Worm (Caenorhabditis elegans) whole organism, L4 larva: Measurements from ENCODE around the gene T24D3.2.
A peak's percentile ranks its signal among the peaks of the same experiment; 100 is the strongest.

Source experiments
- T26A8.4 ChIP-seq: fragments of 200-800 bp; sonication (Bioruptor generic); IDR thresholded peaks from 2 replicates; pipeline ENCODE4 v1.3.6; 2022; ENCODE audit warnings: missing genetic modification characterization, missing compliant biosample characterization
- ZK546.5 ChIP-seq, 2 experiments: sonication (generic microtip); optimal IDR thresholded peaks; 2 replicates each; lab custom pipeline; 2017; ENCODE audit warnings: missing biosample characterization in 2 of 2, missing genetic modification characterization in 2 of 2
- aha-1 ChIP-seq: fragments of 150-350 bp; peaks from one replicate; lab custom pipeline; 2014; ENCODE audit warnings: missing biosample characterization, missing genetic modification characterization
- aly-2 ChIP-seq: sonication (generic microtip); optimal IDR thresholded peaks from 2 replicates; lab custom pipeline; 2018; ENCODE audit warnings: missing biosample characterization, missing genetic modification characterization
- attf-4 ChIP-seq: sonication (generic microtip); optimal IDR thresholded peaks from 3 replicates; lab custom pipeline; 2017; ENCODE audit warnings: missing biosample characterization, missing genetic modification characterization
- ceh-20 ChIP-seq: fragments of 200-800 bp; sonication (Bioruptor generic); IDR thresholded peaks from 2 replicates; pipeline ENCODE4 v1.3.6; 2022; ENCODE audit warnings: missing genetic modification reagents, missing genetic modification characterization, missing compliant biosample characterization
- ceh-32 ChIP-seq: sonication (generic microtip); optimal IDR thresholded peaks from 2 replicates; lab custom pipeline; 2016; ENCODE audit warnings: mild to moderate bottlenecking, missing genetic modification characterization, missing compliant biosample characterization; ENCODE audit not compliant: poor library complexity
- ceh-44 ChIP-seq: fragments of 200-800 bp; sonication (Bioruptor generic); IDR thresholded peaks from 2 replicates; pipeline ENCODE4 v1.3.6; 2022; ENCODE audit warnings: missing genetic modification reagents, missing genetic modification characterization, missing compliant biosample characterization
- ceh-82 ChIP-seq: sonication (generic microtip); optimal IDR thresholded peaks from 2 replicates; lab custom pipeline; 2017; ENCODE audit warnings: missing biosample characterization, missing genetic modification characterization
- cey-2 ChIP-seq: sonication (generic microtip); optimal IDR thresholded peaks from 3 replicates; lab custom pipeline; 2017; ENCODE audit warnings: missing genetic modification characterization, mild to moderate bottlenecking, missing compliant biosample characterization, antibody characterized with exemption, borderline replicate concordance; ENCODE audit not compliant: insufficient read depth
- daf-12 ChIP-seq: fragments of 150-350 bp; optimal IDR thresholded peaks from 2 replicates; lab custom pipeline; 2014; ENCODE audit warnings: missing biosample characterization, missing genetic modification reagents, missing genetic modification characterization
- daf-16 ChIP-seq, 3 experiments: sonication (generic microtip); optimal IDR thresholded peaks; 2 replicates each; lab custom pipeline; 2016 to 2017; ENCODE audit warnings: missing genetic modification characterization in 3 of 3, missing genetic modification reagents in 3 of 3, mild to moderate bottlenecking in 2 of 3, missing compliant biosample characterization in 2 of 3, missing biosample characterization in 1 of 3, moderate library complexity in 1 of 3
- daf-19 ChIP-seq: fragments of 200-800 bp; sonication (Bioruptor generic); conservative IDR thresholded peaks from 2 replicates; pipeline ENCODE4 v1.3.6; 2022; ENCODE audit warnings: missing genetic modification characterization, missing compliant biosample characterization
- dmd-6 ChIP-seq: fragments of 200-800 bp; sonication (Bioruptor generic); IDR thresholded peaks from 2 replicates; pipeline ENCODE4 v1.3.6; 2022; ENCODE audit warnings: missing genetic modification reagents, missing genetic modification characterization, missing compliant biosample characterization
- dpl-1 ChIP-seq: fragments of 150-350 bp; optimal IDR thresholded peaks from 2 replicates; lab custom pipeline; 2014; ENCODE audit warnings: missing biosample characterization, missing genetic modification reagents, missing genetic modification characterization
- duxl-1 ChIP-seq: sonication (generic microtip); optimal IDR thresholded peaks from 2 replicates; lab custom pipeline; 2016; ENCODE audit warnings: mild to moderate bottlenecking, missing genetic modification characterization, moderate library complexity, missing compliant biosample characterization; ENCODE audit not compliant: poor library complexity
- dve-1 ChIP-seq: sonication (generic microtip); optimal IDR thresholded peaks from 2 replicates; lab custom pipeline; 2017; ENCODE audit warnings: antibody characterized with exemption, mild to moderate bottlenecking, missing genetic modification characterization, missing compliant biosample characterization; ENCODE audit not compliant: insufficient read depth
- egl-27 ChIP-seq: sonication (generic microtip); optimal IDR thresholded peaks from 3 replicates; lab custom pipeline; 2017; ENCODE audit warnings: missing biosample characterization, missing genetic modification reagents, missing genetic modification characterization
- egl-43 ChIP-seq: fragments of 200-800 bp; sonication (Bioruptor generic); IDR thresholded peaks from 2 replicates; pipeline ENCODE4 v1.3.6; 2022; ENCODE audit warnings: missing genetic modification reagents, missing genetic modification characterization, missing compliant biosample characterization
- fkh-10 ChIP-seq: fragments of 150-350 bp; optimal IDR thresholded peaks from 2 replicates; lab custom pipeline; 2014; ENCODE audit warnings: missing biosample characterization, missing genetic modification reagents, missing genetic modification characterization
- fos-1 ChIP-seq: fragments of 150-350 bp; optimal IDR thresholded peaks from 2 replicates; lab custom pipeline; 2014; ENCODE audit warnings: missing biosample characterization, missing genetic modification characterization
- hlh-11 ChIP-seq: fragments of 200-800 bp; sonication (Bioruptor generic); optimal IDR thresholded peaks from 2 replicates; lab custom pipeline; 2018; ENCODE audit warnings: mild to moderate bottlenecking, missing genetic modification characterization, missing compliant biosample characterization
- hmg-1.1 ChIP-seq: fragments of 200-800 bp; sonication (Bioruptor generic); IDR thresholded peaks from 2 replicates; pipeline ENCODE4 v1.3.6; 2022; ENCODE audit warnings: missing genetic modification reagents, missing genetic modification characterization, missing compliant biosample characterization
- jun-1 ChIP-seq: fragments of 150-350 bp; optimal IDR thresholded peaks from 2 replicates; lab custom pipeline; 2014; ENCODE audit warnings: missing biosample characterization, missing genetic modification reagents, missing genetic modification characterization
- lin-13 ChIP-seq: fragments of 150-350 bp; optimal IDR thresholded peaks from 2 replicates; lab custom pipeline; 2014; ENCODE audit warnings: missing biosample characterization, missing genetic modification reagents, missing genetic modification characterization
- lin-29 ChIP-seq: fragments of 200-800 bp; sonication (Bioruptor generic); IDR thresholded peaks from 2 replicates; pipeline ENCODE4 v1.3.6; 2022; ENCODE audit warnings: missing genetic modification reagents, missing genetic modification characterization, missing compliant biosample characterization
- lin-39 ChIP-seq: fragments of 150-350 bp; optimal IDR thresholded peaks from 2 replicates; lab custom pipeline; 2014; ENCODE audit warnings: missing biosample characterization, missing genetic modification reagents, missing genetic modification characterization
- mdl-1 ChIP-seq, 2 experiments: fragments of 150-350 bp in 1 of 2; sonication (generic microtip) in 1 of 2; optimal IDR thresholded peaks; 2 replicates each; lab custom pipeline; 2014 to 2017; ENCODE audit warnings: missing biosample characterization in 2 of 2, missing genetic modification characterization in 2 of 2
- mep-1 ChIP-seq: fragments of 150-350 bp; sonication (generic microtip); optimal IDR thresholded peaks from 3 replicates; lab custom pipeline; 2014; ENCODE audit warnings: missing biosample characterization, missing genetic modification characterization
- mes-2 ChIP-seq: sonication (generic microtip); optimal IDR thresholded peaks from 2 replicates; lab custom pipeline; 2016; ENCODE audit warnings: missing genotype, mild to moderate bottlenecking, missing genetic modification characterization, missing compliant biosample characterization; ENCODE audit not compliant: poor library complexity, severe bottlenecking
- mxl-2 ChIP-seq: fragments of 200-800 bp; sonication (Bioruptor generic); conservative IDR thresholded peaks from 2 replicates; pipeline ENCODE4 v1.3.6; 2022; ENCODE audit warnings: missing genetic modification reagents, missing genetic modification characterization, missing compliant biosample characterization
- mxl-3 ChIP-seq: fragments of 200-800 bp; sonication (Bioruptor generic); optimal IDR thresholded peaks from 2 replicates; lab custom pipeline; 2018; ENCODE audit warnings: mild to moderate bottlenecking, missing genetic modification characterization, missing compliant biosample characterization
- nhr-10 ChIP-seq: fragments of 150-350 bp; optimal IDR thresholded peaks from 2 replicates; lab custom pipeline; 2014; ENCODE audit warnings: missing biosample characterization, missing genetic modification characterization
- nhr-102 ChIP-seq: sonication (generic microtip); optimal IDR thresholded peaks from 2 replicates; lab custom pipeline; 2016; ENCODE audit warnings: mild to moderate bottlenecking, missing genetic modification characterization, moderate library complexity, missing compliant biosample characterization
- nhr-237 ChIP-seq: sonication (generic microtip); optimal IDR thresholded peaks from 2 replicates; lab custom pipeline; 2017; ENCODE audit warnings: missing biosample characterization, missing genetic modification characterization
- nhr-28 ChIP-seq: fragments of 150-350 bp; optimal IDR thresholded peaks from 2 replicates; lab custom pipeline; 2014; ENCODE audit warnings: missing biosample characterization, missing genetic modification characterization
- nhr-48 ChIP-seq: sonication (generic microtip); optimal IDR thresholded peaks from 2 replicates; lab custom pipeline; 2016; ENCODE audit warnings: mild to moderate bottlenecking, missing genetic modification characterization, missing compliant biosample characterization
- nhr-6 ChIP-seq: fragments of 150-350 bp; optimal IDR thresholded peaks from 2 replicates; lab custom pipeline; 2014; ENCODE audit warnings: missing biosample characterization, missing genetic modification characterization
- nhr-76 ChIP-seq: fragments of 150-350 bp; optimal IDR thresholded peaks from 2 replicates; lab custom pipeline; 2014; ENCODE audit warnings: missing biosample characterization, missing genetic modification characterization
- nhr-77 ChIP-seq: fragments of 150-350 bp; optimal IDR thresholded peaks from 2 replicates; lab custom pipeline; 2014; ENCODE audit warnings: missing biosample characterization, missing genetic modification characterization
- pha-4 ChIP-seq, 2 experiments: fragments of 150-350 bp in 1 of 2; fragments of 200-800 bp in 1 of 2; sonication (Bioruptor generic) in 1 of 2; IDR thresholded peaks in 1 of 2; optimal IDR thresholded peaks in 1 of 2; 2 replicates each; pipeline versions ENCODE4 v1.3.6 to Lab custom; 2014 to 2022; ENCODE audit warnings: missing genetic modification characterization in 2 of 2, missing genetic modification reagents in 2 of 2, missing biosample characterization in 1 of 2, missing compliant biosample characterization in 1 of 2
- skn-1 ChIP-seq: fragments of 150-350 bp; optimal IDR thresholded peaks from 2 replicates; lab custom pipeline; 2014; ENCODE audit warnings: missing biosample characterization, missing genetic modification characterization
- snpc-1.2 ChIP-seq: fragments of 200-800 bp; sonication (Bioruptor generic); IDR thresholded peaks from 2 replicates; pipeline ENCODE4 v1.3.6; 2022; ENCODE audit warnings: missing genetic modification reagents, missing genetic modification characterization, missing compliant biosample characterization
- spr-3 ChIP-seq: fragments of 200-800 bp; sonication (Bioruptor generic); optimal IDR thresholded peaks from 2 replicates; lab custom pipeline; 2018; ENCODE audit warnings: mild to moderate bottlenecking, missing genetic modification characterization, missing compliant biosample characterization
- tra-1 ChIP-seq: fragments of 200-800 bp; sonication (Bioruptor generic); IDR thresholded peaks from 2 replicates; pipeline ENCODE4 v1.3.6; 2022; ENCODE audit warnings: missing genetic modification reagents, missing genetic modification characterization, missing compliant biosample characterization
- unc-62 ChIP-seq, 3 experiments: fragments of 150-350 bp in 1 of 3; sonication (generic microtip); optimal IDR thresholded peaks in 2 of 3; peaks in 1 of 3; 1 replicate in 1 of 3; 2 replicates in 2 of 3; lab custom pipeline; 2014 to 2017; ENCODE audit warnings: missing biosample characterization in 3 of 3, missing genetic modification characterization in 3 of 3, missing genetic modification reagents in 3 of 3, missing genotype in 1 of 3
- zag-1 ChIP-seq: fragments of 150-350 bp; optimal IDR thresholded peaks from 2 replicates; lab custom pipeline; 2014; ENCODE audit warnings: missing biosample characterization, missing genetic modification characterization
- zfp-2 ChIP-seq: sonication (generic microtip); optimal IDR thresholded peaks from 2 replicates; lab custom pipeline; 2016; ENCODE audit warnings: mild to moderate bottlenecking, missing genetic modification characterization, missing compliant biosample characterization
- zip-2 ChIP-seq: fragments of 150-350 bp; optimal IDR thresholded peaks from 2 replicates; lab custom pipeline; 2014; ENCODE audit warnings: missing biosample characterization, missing genetic modification characterization
- ztf-11 ChIP-seq: fragments of 150-350 bp; optimal IDR thresholded peaks from 2 replicates; lab custom pipeline; 2014; ENCODE audit warnings: missing biosample characterization, missing genetic modification characterization

The T24D3.2 gene

DNA sequence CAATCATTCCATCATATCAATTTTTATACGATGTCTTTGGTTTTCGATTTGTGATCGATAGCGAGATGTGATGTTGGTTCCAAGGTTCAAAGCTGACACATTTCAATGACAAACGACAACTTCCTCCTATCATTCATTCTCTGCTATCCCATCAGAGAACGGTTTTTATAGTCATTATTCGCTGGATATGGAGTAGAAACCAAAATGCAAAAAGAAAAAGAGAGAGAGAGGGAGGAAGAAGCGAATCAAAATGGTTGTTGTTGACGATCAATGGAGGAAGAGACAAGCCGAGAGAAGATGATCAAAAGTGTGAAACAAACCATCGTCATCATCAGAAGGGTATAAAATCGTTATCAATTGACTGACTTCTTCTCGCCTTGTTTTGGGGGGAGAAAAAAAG is at the start of gene T24D3.2:
Gene T24D3.2 (plus strand): TSS at position 304 of the 400 bp plus-strand sequence.
- TF ChIP-seq daf-12 (tag; lab: Kevin White, UChicago) (no peak), hlh-11 (peak; percentile 75), nhr-48 (tag; lab: Kevin White, UChicago) (peak; percentile 88), nhr-10 (tag; lab: Kevin White, UChicago) (peak; percentile 92), mes-2 (tag; lab: Kevin White, UChicago) (no peak), ztf-11 (tag; lab: Kevin White, UChicago) (no peak), nhr-77 (peak; percentile 35), aha-1 (tag; lab: Kevin White, UChicago) (peak; percentile 69), T26A8.4 (GFP tag; lab: Robert Waterston, UW) (no peak), ZK546.5 (tag; optimal IDR thresholded peaks at IDR 0.05; lab: Kevin White, UChicago) (no peak), daf-19 (GFP tag; lab: Robert Waterston, UW) (no peak), nhr-6 (tag; lab: Kevin White, UChicago) (no peak), ceh-82 (tag; lab: Kevin White, UChicago) (no peak), zfp-2 (tag; lab: Kevin White, UChicago) (no peak), attf-4 (tag; lab: Kevin White, UChicago) (no peak), nhr-76 (peak; percentile 73), skn-1 (tag; lab: Kevin White, UChicago) (no peak), lin-39 (tag; lab: Kevin White, UChicago) (no peak), unc-62 (GFP tag; optimal IDR thresholded peaks at IDR 0.05 in 1 of 2; lab: Kevin White, UChicago) (no peak), unc-62 (tag; optimal IDR thresholded peaks at IDR 0.05; lab: Kevin White, UChicago) (no peak), snpc-1.2 (GFP tag; lab: Robert Waterston, UW) (no peak), cey-2 (tag; lab: Kevin White, UChicago) (peak; percentile 74), mxl-2 (no peak), dve-1 (tag; lab: Kevin White, UChicago) (peak; percentile 10), nhr-28 (tag; lab: Kevin White, UChicago) (peak; percentile 90), jun-1 (no peak), ceh-32 (tag; lab: Kevin White, UChicago) (no peak), nhr-237 (no peak), duxl-1 (no peak), egl-27 (tag; lab: Kevin White, UChicago) (no peak), fos-1 (tag; lab: Kevin White, UChicago) (no peak), mep-1 (peak; percentile 24), mdl-1 (tag; optimal IDR thresholded peaks at IDR 0.05; lab: Kevin White, UChicago) (peak; percentile 34 to 64), aly-2 (tag; lab: Kevin White, UChicago) (no peak), egl-43 (GFP tag; lab: Robert Waterston, UW) (no peak), zag-1 (no peak), ceh-20 (GFP tag; lab: Robert Waterston, UW) (peak; percentile 62; the same call in 1 of the 2 replicates), mxl-3 (GFP tag; lab: Kevin White, UChicago) (peak; percentile 38), spr-3 (GFP tag; lab: Kevin White, UChicago) (no peak), dpl-1 (no peak), daf-16 (GFP tag; optimal IDR thresholded peaks at IDR 0.05; lab: Kevin White, UChicago) (no peak), daf-16 (tag; optimal IDR thresholded peaks at IDR 0.05; lab: Kevin White, UChicago) (no peak), dmd-6 (GFP tag; lab: Robert Waterston, UW) (peak; percentile 51), fkh-10 (GFP tag; lab: Kevin White, UChicago) (no peak), ceh-44 (no peak), hmg-1.1 (GFP tag; lab: Robert Waterston, UW) (no peak), tra-1 (peak; percentile 74; the same call in 1 of the 2 replicates), lin-29 (GFP tag; lab: Robert Waterston, UW) (no peak), nhr-102 (tag; lab: Kevin White, UChicago) (peak; percentile 3), zip-2 (no peak), lin-13 (GFP tag; lab: Kevin White, UChicago) (no peak), pha-4 (GFP tag; IDR thresholded peaks at IDR 0.05; lab: Robert Waterston, UW) (no peak), pha-4 (tag; optimal IDR thresholded peaks at IDR 0.05; lab: Kevin White, UChicago) (no peak)
